Fruit fly (Drosophila melanogaster): ENCODE data around the gene CG16782.

Gene CG16782

DNA sequence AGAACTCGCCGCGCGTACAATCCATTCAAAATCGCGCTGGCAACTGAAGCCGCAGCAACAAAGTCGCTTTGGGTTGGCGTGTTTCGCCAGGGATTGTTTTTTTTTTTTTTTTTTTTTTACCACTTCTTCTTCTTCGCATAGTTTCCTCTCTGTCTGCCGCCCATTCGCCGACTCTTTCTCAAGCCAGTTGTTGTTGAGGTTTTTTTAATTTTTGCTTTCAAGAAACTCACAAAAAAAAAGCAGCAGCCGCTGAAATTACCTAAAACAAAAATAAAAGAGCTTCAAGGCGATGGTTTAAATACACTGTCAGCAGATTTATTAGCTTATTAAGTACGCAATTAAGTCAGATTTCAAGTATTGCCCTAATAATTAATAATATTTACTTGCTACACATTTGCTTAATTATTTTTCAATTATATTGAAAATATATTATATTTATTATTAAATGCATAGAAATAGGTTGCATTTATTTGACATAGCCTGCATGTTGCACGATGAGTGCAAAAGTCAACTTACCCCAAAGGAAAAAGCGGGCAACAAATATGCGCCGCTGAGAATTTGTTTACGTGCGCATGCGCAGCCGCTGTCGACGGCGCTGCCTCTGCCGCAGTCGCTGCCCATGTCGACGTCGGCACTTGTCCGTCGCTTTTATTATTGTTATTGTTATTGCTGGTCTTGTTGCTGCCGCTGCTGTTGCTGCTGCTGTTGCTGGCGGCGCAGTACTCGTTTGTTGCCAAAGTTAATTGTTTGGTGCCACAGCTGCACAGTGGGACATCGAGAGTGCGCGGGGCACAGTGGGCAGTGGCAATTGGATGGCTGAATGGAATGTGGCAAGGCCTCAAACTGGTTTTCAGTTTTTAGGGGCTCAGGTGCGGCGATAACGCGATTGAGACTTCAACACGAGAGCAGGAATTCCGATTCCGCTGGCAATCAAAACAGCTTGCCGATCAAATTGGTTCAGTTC lies 14.7 kb upstream of the CG16782 start, which contains the start of gene CG12206 (continued):
- no peak for TF ChIP-seq kah (GFP tag; optimal IDR thresholded peaks at IDR 0.05)
- peak; percentile 45 for TF ChIP-seq E2f1 (GFP tag; IDR thresholded peaks at IDR 0.05)
- TF ChIP-seq jigr1 (GFP tag; IDR thresholded peaks at IDR 0.05) = no peak
- TF ChIP-seq Dp (GFP tag; optimal IDR thresholded peaks at IDR 0.05) = no peak
- no peak for TF ChIP-seq CG7271 (tag; optimal IDR thresholded peaks at IDR 0.05)
- TF ChIP-seq zfh2 (GFP tag; optimal IDR thresholded peaks at IDR 0.05) = no peak
- TF ChIP-seq Trl (optimal IDR thresholded peaks at IDR 0.05) = no peak
- TF ChIP-seq Trl (GFP tag; optimal IDR thresholded peaks at IDR 0.05) = no peak
- TF ChIP-seq pita (GFP tag; optimal IDR thresholded peaks at IDR 0.05) = no peak
- TF ChIP-seq bcd (GFP tag; optimal IDR thresholded peaks at IDR 0.05) = peak; percentile 58
- TF ChIP-seq hkb (optimal IDR thresholded peaks at IDR 0.05) = no peak
- TF ChIP-seq hkb (GFP tag; IDR thresholded peaks at IDR 0.05) = peak; percentile 61; the same call in 1 of the 2 replicates
- TF ChIP-seq CG15073 (GFP tag; optimal IDR thresholded peaks at IDR 0.05) = no peak
- no peak for TF ChIP-seq trh (GFP tag; optimal IDR thresholded peaks at IDR 0.05)
- no peak; the same call in 2 of the 3 replicates for TF ChIP-seq croc (GFP tag; conservative IDR thresholded peaks at IDR 0.05)
- TF ChIP-seq exex (tag; optimal IDR thresholded peaks at IDR 0.05) = peak; percentile 3
- no peak for TF ChIP-seq Hr39 (optimal IDR thresholded peaks at IDR 0.05)
- peak; percentile 74 for TF ChIP-seq Sox100B (GFP tag; optimal IDR thresholded peaks at IDR 0.05)
- TF ChIP-seq Opbp (GFP tag; IDR thresholded peaks at IDR 0.05; ENCODE audit: partially characterized antibody) = no peak
- peak; percentile 64 for TF ChIP-seq CG7556 (GFP tag; optimal IDR thresholded peaks at IDR 0.05)
- no peak for TF ChIP-seq HLH4C (GFP tag; IDR thresholded peaks at IDR 0.05; ENCODE audit: partially characterized antibody)
- TF ChIP-seq CG6654 (GFP tag; optimal IDR thresholded peaks at IDR 0.05) = peak; percentile 25
- peak; percentile 70 for TF ChIP-seq Med (GFP tag)
- no peak for TF ChIP-seq Sry-β (GFP tag; optimal IDR thresholded peaks at IDR 0.05)
- no peak for TF ChIP-seq CG17912 (GFP tag; optimal IDR thresholded peaks at IDR 0.05)
- TF ChIP-seq danr (GFP tag; IDR thresholded peaks at IDR 0.05) = no peak
- TF ChIP-seq CG14050 (GFP tag; IDR thresholded peaks at IDR 0.05) = 0 out of 3 replicates have a peak, but pooled peaks have one; percentile 15
- TF ChIP-seq CG9727 (GFP tag; optimal IDR thresholded peaks at IDR 0.05) = peak; percentile 64
- no peak for TF ChIP-seq pnt (GFP tag; optimal IDR thresholded peaks at IDR 0.05)
- peak; percentile 54 for TF ChIP-seq Dek (tag; optimal IDR thresholded peaks at IDR 0.05)
- TF ChIP-seq bigmax (GFP tag; optimal IDR thresholded peaks at IDR 0.05) = no peak
- TF ChIP-seq CG8359 (GFP tag; optimal IDR thresholded peaks at IDR 0.05; ENCODE audit: borderline replicate concordance) = no peak
- TF ChIP-seq gce (GFP tag; IDR thresholded peaks at IDR 0.05) = no peak
- TF ChIP-seq CG6254 (GFP tag; optimal IDR thresholded peaks at IDR 0.05) = peak; percentile 25
- TF ChIP-seq kay (GFP tag; optimal IDR thresholded peaks at IDR 0.05) = no peak
- no peak for TF ChIP-seq CG31388 (GFP tag; optimal IDR thresholded peaks at IDR 0.05)
- 0 out of 2 replicates have a peak, but pooled peaks have one; percentile 44 for TF ChIP-seq NFAT (GFP tag; IDR thresholded peaks at IDR 0.05)
- TF ChIP-seq grau (tag; optimal IDR thresholded peaks at IDR 0.05) = peak; percentile 74
- TF ChIP-seq CG1832 (GFP tag; optimal IDR thresholded peaks at IDR 0.05) = no peak
- peak; percentile 55 for TF ChIP-seq Fer3 (tag; optimal IDR thresholded peaks at IDR 0.05)
- no peak for TF ChIP-seq eve (GFP tag; optimal IDR thresholded peaks at IDR 0.05)
- TF ChIP-seq Mad (GFP tag; optimal IDR thresholded peaks at IDR 0.05) = no peak
- no peak for TF ChIP-seq CG8478 (optimal IDR thresholded peaks at IDR 0.05)
- TF ChIP-seq D19A (tag; optimal IDR thresholded peaks at IDR 0.05) = peak; percentile 89
- TF ChIP-seq CG2202 (tag; optimal IDR thresholded peaks at IDR 0.05) = no peak
- peak; percentile 53; the same call in 1 of the 2 replicates for TF ChIP-seq CG14441 (GFP tag; IDR thresholded peaks at IDR 0.05)
- peak; percentile 66 for TF ChIP-seq Drgx (GFP tag; IDR thresholded peaks at IDR 0.05)
- TF ChIP-seq Jarid2 (GFP tag; optimal IDR thresholded peaks at IDR 0.05) = no peak
- TF ChIP-seq peb (GFP tag; IDR thresholded peaks at IDR 0.05) = no peak
- peak; percentile 28 for TF ChIP-seq dmrt11E (tag; optimal IDR thresholded peaks at IDR 0.05)
